Fruit fly (Drosophila melanogaster): Measurements from ENCODE around the gene CecA2.
A peak's percentile ranks its signal among the peaks of the same experiment; 100 is the strongest.

Gene CecA2

dm6 chr3R:30170671-30171667 is 41.0 kb upstream of the CecA2 start, which contains the start of gene Rsod (continued):
- no peak for TF ChIP-seq CG15514 (GFP tag; optimal IDR thresholded peaks at IDR 0.05)
- TF ChIP-seq Hey (tag; optimal IDR thresholded peaks at IDR 0.05): no peak
- TF ChIP-seq Med (GFP tag): peak; percentile 68
- no peak for TF ChIP-seq Myb (GFP tag; optimal IDR thresholded peaks at IDR 0.05)
- TF ChIP-seq onecut (GFP tag; IDR thresholded peaks at IDR 0.05): peak; percentile 66
- TF ChIP-seq CG4404 (GFP tag; IDR thresholded peaks at IDR 0.05): no peak
- no peak; the same call in 2 of the 3 replicates for TF ChIP-seq CG11560 (tag; IDR thresholded peaks at IDR 0.05)
- peak; percentile 41 for TF ChIP-seq al (GFP tag; IDR thresholded peaks at IDR 0.05)
- TF ChIP-seq CG1233 (GFP tag; optimal IDR thresholded peaks at IDR 0.05): peak; percentile 21
- TF ChIP-seq CG8388 (GFP tag; optimal IDR thresholded peaks at IDR 0.05): peak; percentile 67
- TF ChIP-seq gt (GFP tag; IDR thresholded peaks at IDR 0.05): peak; percentile 66
- TF ChIP-seq CG17912 (GFP tag; optimal IDR thresholded peaks at IDR 0.05): no peak
- TF ChIP-seq gro (GFP tag; optimal IDR thresholded peaks at IDR 0.05): no peak
- TF ChIP-seq ems (GFP tag; optimal IDR thresholded peaks at IDR 0.05): no peak
- peak; percentile 74 for TF ChIP-seq esg (GFP tag; conservative IDR thresholded peaks at IDR 0.05)
- peak; percentile 19 for TF ChIP-seq CG12071 (GFP tag; optimal IDR thresholded peaks at IDR 0.05)
- TF ChIP-seq chm (GFP tag; IDR thresholded peaks at IDR 0.05): peak; percentile 42; the same call in 1 of the 2 replicates
- no peak for TF ChIP-seq Dll (GFP tag; IDR thresholded peaks at IDR 0.05; ENCODE audit: partially characterized antibody)
- TF ChIP-seq Ravus (GFP tag; IDR thresholded peaks at IDR 0.05): no peak; the same call in 1 of the 2 replicates
- peak; percentile 65 for TF ChIP-seq CG12769 (tag; optimal IDR thresholded peaks at IDR 0.05)
- TF ChIP-seq CG7271 (tag; optimal IDR thresholded peaks at IDR 0.05): no peak
- TF ChIP-seq CG34422 (GFP tag; IDR thresholded peaks at IDR 0.05): peak; percentile 71
- TF ChIP-seq tll (GFP tag; optimal IDR thresholded peaks at IDR 0.05): no peak
- no peak for TF ChIP-seq Sry-β (GFP tag; optimal IDR thresholded peaks at IDR 0.05)
- no peak for TF ChIP-seq exex (tag; optimal IDR thresholded peaks at IDR 0.05)
- no peak for TF ChIP-seq zen2 (GFP tag; IDR thresholded peaks at IDR 0.05; ENCODE audit: partially characterized antibody)
- no peak for TF ChIP-seq eve (GFP tag; optimal IDR thresholded peaks at IDR 0.05)
- TF ChIP-seq slp2 (GFP tag; optimal IDR thresholded peaks at IDR 0.05): no peak
- peak; percentile 67 for TF ChIP-seq Lim3 (GFP tag; IDR thresholded peaks at IDR 0.05)
- peak; percentile 41 for TF ChIP-seq sim (GFP tag; IDR thresholded peaks at IDR 0.05)
- no peak for TF ChIP-seq Dbx (GFP tag; IDR thresholded peaks at IDR 0.05)
- no peak for TF ChIP-seq caup (GFP tag; optimal IDR thresholded peaks at IDR 0.05; ENCODE audit: severe bottlenecking)
- TF ChIP-seq ato (GFP tag; IDR thresholded peaks at IDR 0.05; ENCODE audit: partially characterized antibody): no peak
- peak; percentile 62 for TF ChIP-seq CG15601 (tag; optimal IDR thresholded peaks at IDR 0.05)
- TF ChIP-seq cas (GFP tag; IDR thresholded peaks at IDR 0.05): peak; percentile 41; the same call in 1 of the 2 replicates
- TF ChIP-seq CG12219 (GFP tag; optimal IDR thresholded peaks at IDR 0.05): peak; percentile 52
- TF ChIP-seq az2 (GFP tag; optimal IDR thresholded peaks at IDR 0.05): peak; percentile 56
- TF ChIP-seq Aef1 (GFP tag; IDR thresholded peaks at IDR 0.05): peak; percentile 48; the same call in 2 of the 3 replicates
- peak; percentile 48 for TF ChIP-seq CG17612 (GFP tag; IDR thresholded peaks at IDR 0.05)
- peak; percentile 47 for TF ChIP-seq bowl (GFP tag; IDR thresholded peaks at IDR 0.05)
- TF ChIP-seq cg (GFP tag; optimal IDR thresholded peaks at IDR 0.05): no peak
- no peak for TF ChIP-seq Doc2 (GFP tag; IDR thresholded peaks at IDR 0.05)
- TF ChIP-seq mam (GFP tag; optimal IDR thresholded peaks at IDR 0.05): no peak
- peak; percentile 24 for TF ChIP-seq CG18476 (GFP tag; optimal IDR thresholded peaks at IDR 0.05)
- TF ChIP-seq CG16863 (GFP tag; optimal IDR thresholded peaks at IDR 0.05): peak; percentile 7
- no peak for TF ChIP-seq inv (GFP tag; IDR thresholded peaks at IDR 0.05; ENCODE audit: partially characterized antibody)
- TF ChIP-seq CG9932 (GFP tag; IDR thresholded peaks at IDR 0.05): no peak; the same call in 1 of the 2 replicates
- TF ChIP-seq CG34224 (GFP tag; IDR thresholded peaks at IDR 0.05; ENCODE audit: partially characterized antibody): no peak

Data from whole organism, embryonic.